Worm (Caenorhabditis elegans) whole organism, early embryonic: Measurements from ENCODE around the gene lsm-8.

ENCODE experiments used
- B0310.2 ChIP-seq: sonication (generic microtip); optimal IDR thresholded peaks from 2 replicates; lab custom pipeline; 2016; ENCODE audit warnings: mild to moderate bottlenecking, missing genetic modification characterization, missing compliant biosample characterization
- F13C5.2 ChIP-seq: sonication (generic microtip); optimal IDR thresholded peaks from 2 replicates; lab custom pipeline; 2017; ENCODE audit warnings: mild to moderate bottlenecking, missing genetic modification characterization, inconsistent platforms, missing compliant biosample characterization
- aly-1 ChIP-seq: sonication (generic microtip); optimal IDR thresholded peaks from 2 replicates; lab custom pipeline; 2016; ENCODE audit warnings: missing genetic modification characterization, missing compliant biosample characterization
- ama-1 ChIP-seq: fragments of 150-350 bp; optimal IDR thresholded peaks from 2 replicates; lab custom pipeline; 2014
- ceh-13 ChIP-seq: fragments of 200-800 bp; sonication (Bioruptor generic); optimal IDR thresholded peaks from 2 replicates; lab custom pipeline; 2018; ENCODE audit warnings: mild to moderate bottlenecking, missing genetic modification characterization, missing compliant biosample characterization
- ceh-36 ChIP-seq: sonication (generic microtip); optimal IDR thresholded peaks from 2 replicates; lab custom pipeline; 2016; ENCODE audit warnings: missing genetic modification characterization, inconsistent platforms, missing compliant biosample characterization
- ets-7 ChIP-seq: sonication (generic microtip); optimal IDR thresholded peaks from 2 replicates; lab custom pipeline; 2016; ENCODE audit warnings: missing genotype, missing genetic modification characterization, missing compliant biosample characterization
- flt-1 ChIP-seq: fragments of 200-800 bp; sonication (Bioruptor generic); IDR thresholded peaks from 2 replicates; pipeline ENCODE4 v1.3.6; 2022; ENCODE audit warnings: missing genetic modification characterization, missing compliant biosample characterization
- hmbx-1 ChIP-seq: sonication (generic microtip); optimal IDR thresholded peaks from 2 replicates; lab custom pipeline; 2016; ENCODE audit warnings: mild to moderate bottlenecking, missing genetic modification characterization, missing compliant biosample characterization
- hmg-4 ChIP-seq: fragments of 200-800 bp; sonication (Bioruptor generic); optimal IDR thresholded peaks from 2 replicates; lab custom pipeline; 2018; ENCODE audit warnings: mild to moderate bottlenecking, missing genetic modification characterization, missing compliant biosample characterization
- hnd-1 ChIP-seq: sonication (generic microtip); optimal IDR thresholded peaks from 2 replicates; lab custom pipeline; 2016; ENCODE audit warnings: missing genetic modification characterization, missing compliant biosample characterization
- pes-1 ChIP-seq: fragments of 200-800 bp; sonication (Bioruptor generic); IDR thresholded peaks from 2 replicates; pipeline ENCODE4 v1.3.6; 2022; ENCODE audit warnings: missing genetic modification reagents, missing genetic modification characterization, missing compliant biosample characterization
- scrt-1 ChIP-seq: fragments of 200-800 bp; sonication (Bioruptor generic); IDR thresholded peaks from 2 replicates; pipeline ENCODE4 v1.3.6; 2022; ENCODE audit warnings: missing genetic modification characterization, missing compliant biosample characterization
- sea-1 ChIP-seq: fragments of 200-800 bp; sonication (Bioruptor generic); conservative IDR thresholded peaks from 2 replicates; pipeline ENCODE4 v1.3.6; 2022; ENCODE audit warnings: missing genetic modification characterization, missing compliant biosample characterization
- tbx-11 ChIP-seq: fragments of 200-800 bp; sonication (Bioruptor generic); IDR thresholded peaks from 2 replicates; pipeline ENCODE4 v1.3.6; 2022; ENCODE audit warnings: missing genetic modification characterization, missing compliant biosample characterization
- tbx-37 ChIP-seq: fragments of 200-800 bp; sonication (Bioruptor generic); conservative IDR thresholded peaks from 2 replicates; pipeline ENCODE4 v1.3.6; 2022; ENCODE audit warnings: missing genetic modification reagents, missing genetic modification characterization, missing compliant biosample characterization
- tra-4 ChIP-seq: sonication (generic microtip); optimal IDR thresholded peaks from 2 replicates; lab custom pipeline; 2017; ENCODE audit warnings: missing genetic modification characterization, missing compliant biosample characterization

lsm-8 gene

ce11 chrIV:6326448-6326847 lies at the start of gene lsm-8:
TSS of gene lsm-8 (plus strand) at chrIV:6326526.
- TF ChIP-seq pes-1: no peak
- TF ChIP-seq hmg-4 (GFP tag; lab: Kevin White, UChicago): no peak
- no peak for TF ChIP-seq hnd-1 (tag; lab: Kevin White, UChicago)
- no peak for TF ChIP-seq aly-1 (tag; lab: Kevin White, UChicago)
- TF ChIP-seq sea-1: no peak

- no peak for TF ChIP-seq ceh-13 (GFP tag; lab: Kevin White, UChicago)
- no peak for TF ChIP-seq hmbx-1
- no peak for TF ChIP-seq aly-1 (tag; lab: Kevin White, UChicago)
- no peak for TF ChIP-seq ets-7 (tag; lab: Kevin White, UChicago)
- TF ChIP-seq pes-1: no peak
- TF ChIP-seq flt-1 (GFP tag; lab: Robert Waterston, UW): no peak
- no peak for TF ChIP-seq ceh-36 (tag; lab: Kevin White, UChicago)
- no peak for TF ChIP-seq tbx-11 (GFP tag; lab: Robert Waterston, UW)
- no peak for TF ChIP-seq scrt-1 (GFP tag; lab: Robert Waterston, UW)
- no peak for TF ChIP-seq hnd-1 (tag; lab: Kevin White, UChicago)
- TF ChIP-seq ama-1 (lab: Kevin White, UChicago): no peak
- TF ChIP-seq hmg-4 (GFP tag; lab: Kevin White, UChicago): no peak
- no peak for TF ChIP-seq sea-1
- TF ChIP-seq tra-4 (tag; lab: Kevin White, UChicago): no peak
- no peak for TF ChIP-seq F13C5.2 (tag; lab: Kevin White, UChicago)
- no peak for TF ChIP-seq B0310.2 (tag; lab: Kevin White, UChicago)
- TF ChIP-seq tbx-37 (GFP tag; lab: Robert Waterston, UW): no peak
Observed at ce11 chrIV:6279392-6279791, 46.9 kb upstream of the lsm-8 start, which contains the start of gene sams-5. TSS of gene sams-5 (minus strand) at chrIV:6279522.

DNA sequence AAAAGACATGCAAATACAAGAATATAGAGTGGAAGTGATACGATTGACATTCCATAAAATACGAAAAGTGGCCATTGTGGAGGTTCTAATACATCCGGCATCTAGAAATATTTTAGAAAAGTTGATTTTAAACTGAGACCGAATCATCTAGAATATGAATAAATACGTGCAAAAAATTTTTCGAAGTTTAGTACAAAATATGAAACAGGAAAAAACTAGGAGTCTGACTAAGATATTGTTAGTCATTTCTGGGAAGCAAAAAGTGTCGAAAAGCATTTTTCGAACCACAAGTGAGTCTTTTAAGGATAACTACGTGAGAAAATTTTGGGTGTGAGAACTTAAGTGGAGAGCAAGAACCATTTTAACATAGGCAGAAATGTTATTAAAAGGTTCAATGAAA lies 44.2 kb upstream of the lsm-8 start, which contains the start of gene srv-32:
TSS of gene srv-32 (minus strand) at position 101 of the 400 bp plus-strand sequence.
- TF ChIP-seq sea-1 (no peak), flt-1 (GFP tag; lab: Robert Waterston, UW) (no peak), tbx-37 (GFP tag; lab: Robert Waterston, UW) (no peak), hmg-4 (GFP tag; lab: Kevin White, UChicago) (no peak), ets-7 (tag; lab: Kevin White, UChicago) (no peak), tbx-11 (GFP tag; lab: Robert Waterston, UW) (no peak), scrt-1 (GFP tag; lab: Robert Waterston, UW) (no peak), pes-1 (no peak), hmbx-1 (no peak), F13C5.2 (tag; lab: Kevin White, UChicago) (no peak), hnd-1 (tag; lab: Kevin White, UChicago) (no peak), ceh-13 (GFP tag; lab: Kevin White, UChicago) (no peak), aly-1 (tag; lab: Kevin White, UChicago) (no peak), tra-4 (tag; lab: Kevin White, UChicago) (no peak), ama-1 (lab: Kevin White, UChicago) (no peak), B0310.2 (tag; lab: Kevin White, UChicago) (no peak), ceh-36 (tag; lab: Kevin White, UChicago) (no peak)

ce11 chrIV:6284277-6284676 lies 42.0 kb upstream of the lsm-8 start, which contains the start of gene ops-1:
TSS of gene ops-1 (minus strand) at chrIV:6284377.
- no peak for TF ChIP-seq hnd-1 (tag; lab: Kevin White, UChicago)
- TF ChIP-seq sea-1: no peak
- TF ChIP-seq ama-1 (lab: Kevin White, UChicago): no peak
- no peak for TF ChIP-seq hmbx-1
- no peak for TF ChIP-seq ceh-13 (GFP tag; lab: Kevin White, UChicago)
- no peak for TF ChIP-seq tra-4 (tag; lab: Kevin White, UChicago)
- TF ChIP-seq ceh-36 (tag; lab: Kevin White, UChicago): no peak
- TF ChIP-seq hmg-4 (GFP tag; lab: Kevin White, UChicago): no peak
- no peak for TF ChIP-seq tbx-11 (GFP tag; lab: Robert Waterston, UW)
- no peak for TF ChIP-seq aly-1 (tag; lab: Kevin White, UChicago)
- no peak for TF ChIP-seq F13C5.2 (tag; lab: Kevin White, UChicago)
- no peak for TF ChIP-seq scrt-1 (GFP tag; lab: Robert Waterston, UW)
- no peak for TF ChIP-seq flt-1 (GFP tag; lab: Robert Waterston, UW)

DNA sequence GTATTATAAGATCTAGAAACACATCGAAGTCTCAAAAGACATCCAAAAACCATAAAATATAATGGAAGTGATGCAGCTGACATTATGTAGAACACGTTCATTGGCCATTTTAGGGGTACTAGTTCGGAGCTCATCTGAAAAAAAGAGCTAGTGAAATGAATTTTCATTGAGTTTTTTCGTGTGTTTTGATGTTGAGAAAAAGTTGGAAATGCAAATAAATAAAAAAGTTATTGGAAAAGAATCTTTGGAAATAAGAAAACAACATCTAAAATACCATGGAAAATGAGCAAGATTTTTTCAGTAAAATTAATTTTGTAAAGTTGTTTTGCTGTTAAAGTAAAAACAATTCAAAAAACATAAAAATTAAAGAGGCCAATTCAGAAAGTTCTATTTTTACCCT lies 35.6 kb upstream of the lsm-8 start, which contains the start of gene srv-24:
TSS of gene srv-24 (minus strand) at position 101 of the 400 bp plus-strand sequence.
- TF ChIP-seq sea-1 (no peak), pes-1 (no peak)

ce11 chrIV:6294081-6294480 lies 32.2 kb upstream of the lsm-8 start, which contains the start of gene hil-2:
TSS of gene hil-2 (plus strand) at chrIV:6294240.
- TF ChIP-seq tbx-37 (GFP tag; lab: Robert Waterston, UW) (no peak), flt-1 (GFP tag; lab: Robert Waterston, UW) (peak; percentile 53; the same call in 1 of the 2 replicates), sea-1 (0 out of 2 replicates have a peak, but pooled peaks have one; percentile 37), ama-1 (lab: Kevin White, UChicago) (peak; percentile 93), tbx-11 (GFP tag; lab: Robert Waterston, UW) (0 out of 2 replicates have a peak, but pooled peaks have one; percentile 13), scrt-1 (GFP tag; lab: Robert Waterston, UW) (no peak)

DNA sequence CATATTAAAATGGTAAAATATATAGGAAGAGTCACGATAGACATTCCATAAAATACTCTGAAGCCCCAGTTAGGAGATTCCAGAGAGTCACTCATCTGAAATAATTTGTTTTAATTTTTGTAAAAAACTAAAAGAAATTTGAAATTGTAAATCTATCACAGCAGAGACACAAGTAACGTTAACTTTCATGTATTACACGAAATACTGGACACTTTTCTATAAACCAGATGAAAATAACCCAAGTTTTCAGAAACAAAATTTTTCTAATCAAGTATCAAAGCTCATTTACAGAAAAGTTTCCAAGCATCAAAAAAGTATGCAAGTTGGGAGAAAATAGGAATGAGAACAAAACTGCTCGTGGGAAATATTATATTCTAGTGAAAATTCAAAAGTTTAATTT lies 28.1 kb upstream of the lsm-8 start, which contains the start of gene srv-27:
TSS of gene srv-27 (minus strand) at position 101 of the 400 bp plus-strand sequence.
- no peak for TF ChIP-seq ama-1 (lab: Kevin White, UChicago)
- TF ChIP-seq hmbx-1: no peak
- TF ChIP-seq aly-1 (tag; lab: Kevin White, UChicago): no peak
- no peak for TF ChIP-seq tbx-11 (GFP tag; lab: Robert Waterston, UW)
- no peak for TF ChIP-seq ceh-13 (GFP tag; lab: Kevin White, UChicago)
- TF ChIP-seq tra-4 (tag; lab: Kevin White, UChicago): no peak
- no peak for TF ChIP-seq B0310.2 (tag; lab: Kevin White, UChicago)
- TF ChIP-seq scrt-1 (GFP tag; lab: Robert Waterston, UW): no peak
- TF ChIP-seq sea-1: no peak
- TF ChIP-seq ceh-36 (tag; lab: Kevin White, UChicago): no peak
- no peak for TF ChIP-seq flt-1 (GFP tag; lab: Robert Waterston, UW)
